Fruit fly (Drosophila melanogaster): ENCODE measurements around the gene CG11585.
A peak's percentile ranks its signal among the peaks of the same experiment; 100 is the strongest.

Gene CG11585

DNA sequence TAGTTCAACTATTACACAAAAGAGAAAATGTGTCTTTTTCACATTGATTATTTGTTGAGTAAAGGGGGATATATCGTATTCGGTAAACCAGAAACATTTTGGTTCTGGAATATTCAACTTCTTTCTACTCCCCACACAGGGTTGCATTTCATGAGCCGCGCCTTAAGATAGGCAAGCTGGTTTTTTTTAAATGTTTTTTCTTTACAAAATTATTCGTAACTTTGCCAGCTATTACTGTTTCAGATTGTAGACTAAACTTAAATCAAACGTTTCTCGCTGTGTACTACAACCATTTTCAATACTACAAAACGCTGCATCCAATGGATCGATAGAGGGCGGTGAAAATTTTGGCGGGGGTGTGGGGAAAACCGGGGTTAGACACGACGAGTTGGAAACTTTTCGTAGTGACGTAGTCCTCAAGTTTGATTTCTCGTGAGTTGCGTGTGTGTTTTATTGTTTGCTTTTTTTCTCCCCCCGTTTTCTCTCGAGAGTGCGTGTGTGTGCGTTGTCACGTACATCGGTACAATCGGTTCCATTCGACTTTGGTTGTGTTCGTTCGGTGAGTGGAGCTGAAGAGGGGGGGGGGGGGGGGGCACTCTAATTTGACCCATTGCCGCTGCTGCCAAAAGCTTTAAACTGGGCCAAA lies 24.3 kb downstream of the CG11585 start (continued):
- TF ChIP-seq CG12104 (GFP tag; optimal IDR thresholded peaks at IDR 0.05) (peak; percentile 1), dm (GFP tag; optimal IDR thresholded peaks at IDR 0.05) (no peak), CG11504 (tag; optimal IDR thresholded peaks at IDR 0.05) (peak; percentile 65), Ssrp (tag; optimal IDR thresholded peaks at IDR 0.05) (peak; percentile 35), CG6254 (GFP tag; optimal IDR thresholded peaks at IDR 0.05) (no peak), Awh (GFP tag; IDR thresholded peaks at IDR 0.05) (no peak), stwl (tag; optimal IDR thresholded peaks at IDR 0.05) (peak; percentile 55), vfl (GFP tag; optimal IDR thresholded peaks at IDR 0.05) (no peak), CG18619 (GFP tag; optimal IDR thresholded peaks at IDR 0.05) (peak; percentile 23)

DNA sequence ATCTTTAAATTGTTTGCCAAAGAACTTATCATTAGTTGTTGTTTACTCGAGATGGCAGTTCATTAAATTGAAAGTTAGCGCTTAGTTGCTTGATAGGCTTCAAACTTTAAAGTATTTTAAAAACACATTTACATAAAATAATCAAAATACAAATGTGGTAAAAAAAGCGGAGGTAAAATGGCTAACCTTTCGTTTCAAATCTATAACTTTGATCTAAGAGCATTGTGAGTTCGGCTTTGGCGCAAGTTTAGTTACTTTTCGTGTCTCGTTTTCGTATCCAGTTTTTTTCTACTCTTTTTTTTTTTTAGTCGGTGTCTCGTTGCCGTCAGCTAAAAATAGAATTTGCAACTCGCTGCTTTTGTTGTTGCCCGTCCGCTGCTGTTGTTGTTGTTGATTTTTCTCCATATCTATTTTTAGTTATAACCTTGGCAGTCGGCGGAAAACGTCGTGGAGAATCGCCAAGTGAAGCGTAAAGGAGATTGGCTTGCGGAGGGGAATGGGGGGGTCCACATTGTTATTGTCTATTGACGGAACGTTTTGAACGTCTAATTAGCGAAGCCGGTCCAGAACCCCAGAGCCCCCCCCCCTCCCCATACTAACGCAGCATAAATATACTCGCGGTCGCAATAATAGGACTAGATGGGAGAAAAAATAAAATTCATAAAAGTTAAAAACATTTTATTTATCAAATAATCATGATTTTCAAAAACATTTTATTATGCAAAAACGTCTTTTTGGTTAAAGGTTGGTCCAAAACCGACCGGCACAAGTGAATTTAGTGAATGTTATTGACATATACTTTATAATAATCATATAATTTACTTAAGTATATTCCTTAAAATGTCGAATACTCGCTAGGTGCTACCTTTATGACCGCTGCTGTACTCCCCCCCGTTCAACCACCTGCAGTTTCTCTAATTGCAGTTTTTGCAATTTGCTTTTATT lies 25.5 kb downstream of the CG11585 start:
- TF ChIP-seq CG30020 (tag; optimal IDR thresholded peaks at IDR 0.05) (no peak), CG8089 (GFP tag; optimal IDR thresholded peaks at IDR 0.05) (no peak), shn (GFP tag; optimal IDR thresholded peaks at IDR 0.05) (no peak), CG16863 (GFP tag; optimal IDR thresholded peaks at IDR 0.05) (no peak), CG7372 (GFP tag; IDR thresholded peaks at IDR 0.05) (0 out of 2 replicates have a peak, but pooled peaks have one; percentile 16), CG7786 (GFP tag; optimal IDR thresholded peaks at IDR 0.05) (no peak), CG2712 (tag; optimal IDR thresholded peaks at IDR 0.05) (peak; percentile 47), Sox100B (GFP tag; optimal IDR thresholded peaks at IDR 0.05) (peak; percentile 35), otp (GFP tag; IDR thresholded peaks at IDR 0.05) (no peak), Tbp (GFP tag; optimal IDR thresholded peaks at IDR 0.05) (no peak), Kr (GFP tag; optimal IDR thresholded peaks at IDR 0.05) (no peak), sob (GFP tag; IDR thresholded peaks at IDR 0.05) (0 out of 2 replicates have a peak, but pooled peaks have one; percentile 18), CG14014 (GFP tag; IDR thresholded peaks at IDR 0.05) (peak; percentile 50), dimm (GFP tag; IDR thresholded peaks at IDR 0.05) (no peak), Spps (tag; optimal IDR thresholded peaks at IDR 0.05) (no peak), crp (GFP tag; optimal IDR thresholded peaks at IDR 0.05) (no peak), CG43689 (GFP tag; IDR thresholded peaks at IDR 0.05) (no peak), CG34422 (GFP tag; IDR thresholded peaks at IDR 0.05) (peak; percentile 43; the same call in 1 of the 3 replicates), CG31365 (tag; optimal IDR thresholded peaks at IDR 0.05) (no peak), eve (GFP tag; optimal IDR thresholded peaks at IDR 0.05) (no peak), D19B (GFP tag; optimal IDR thresholded peaks at IDR 0.05) (peak; percentile 44), chif (GFP tag; optimal IDR thresholded peaks at IDR 0.05) (no peak), CG31224 (GFP tag; IDR thresholded peaks at IDR 0.05) (0 out of 2 replicates have a peak, but pooled peaks have one; percentile 23), Hmr (GFP tag; optimal IDR thresholded peaks at IDR 0.05) (peak; percentile 70), CG30431 (GFP tag; optimal IDR thresholded peaks at IDR 0.05) (no peak), Fer1 (GFP tag; optimal IDR thresholded peaks at IDR 0.05) (peak; percentile 58), Hr51 (GFP tag; optimal IDR thresholded peaks at IDR 0.05) (peak in 1 of 2 experiments; percentile 59), wdn (GFP tag; IDR thresholded peaks at IDR 0.05) (peak; percentile 44; the same call in 1 of the 2 replicates), CG10565 (GFP tag; optimal IDR thresholded peaks at IDR 0.05) (no peak), CG17612 (GFP tag; IDR thresholded peaks at IDR 0.05) (no peak), amos (GFP tag; IDR thresholded peaks at IDR 0.05; ENCODE audit: partially characterized antibody) (no peak), BtbVII (GFP tag; optimal IDR thresholded peaks at IDR 0.05) (peak; percentile 31), nmo (GFP tag; optimal IDR thresholded peaks at IDR 0.05) (peak; percentile 49), cato (GFP tag; optimal IDR thresholded peaks at IDR 0.05; ENCODE audit: borderline replicate concordance) (no peak), sug (tag; optimal IDR thresholded peaks at IDR 0.05) (peak; percentile 22), PHDP (tag; optimal IDR thresholded peaks at IDR 0.05) (peak; percentile 67), mam (GFP tag; optimal IDR thresholded peaks at IDR 0.05) (no peak)
